Worm (Caenorhabditis elegans) whole organism, L3 larva: Measurements from ENCODE around the gene acbp-4.

Experiments used
- R02D3.7 ChIP-seq: fragments of 150-350 bp; optimal IDR thresholded peaks from 2 replicates; lab custom pipeline; 2014; ENCODE audit warnings: missing biosample characterization, missing genetic modification characterization
- ama-1 ChIP-seq: fragments of 150-350 bp; optimal IDR thresholded peaks from 2 replicates; lab custom pipeline; 2018
- ceh-16 ChIP-seq: sonication (generic microtip); optimal IDR thresholded peaks from 2 replicates; lab custom pipeline; 2017; ENCODE audit warnings: missing biosample characterization, missing genetic modification characterization
- ceh-82 ChIP-seq: fragments of 150-350 bp; optimal IDR thresholded peaks from 2 replicates; lab custom pipeline; 2014; ENCODE audit warnings: missing biosample characterization, missing genetic modification characterization
- daf-12 ChIP-seq: fragments of 150-350 bp; optimal IDR thresholded peaks from 2 replicates; lab custom pipeline; 2014; ENCODE audit warnings: missing biosample characterization, missing genetic modification reagents, missing genetic modification characterization
- egl-27 ChIP-seq: sonication (generic microtip); optimal IDR thresholded peaks from 4 replicates; lab custom pipeline; 2017; ENCODE audit warnings: missing biosample characterization, missing genetic modification reagents, missing genetic modification characterization
- egl-5 ChIP-seq: fragments of 150-350 bp; optimal IDR thresholded peaks from 2 replicates; lab custom pipeline; 2017; ENCODE audit warnings: missing biosample characterization, missing genetic modification reagents, missing genetic modification characterization, inconsistent platforms
- elt-2 ChIP-seq: sonication (generic microtip); optimal IDR thresholded peaks from 2 replicates; lab custom pipeline; 2016; ENCODE audit warnings: missing genetic modification reagents, mild to moderate bottlenecking, missing genetic modification characterization, missing compliant biosample characterization
- elt-3 ChIP-seq, 3 experiments: fragments of 150-350 bp in 1 of 3; sonication (generic microtip) in 2 of 3; optimal IDR thresholded peaks; 2 replicates in 2 of 3; 4 replicates in 1 of 3; lab custom pipeline; 2014 to 2017; ENCODE audit warnings: missing biosample characterization in 3 of 3, missing genetic modification characterization in 3 of 3
- eor-1 ChIP-seq, 2 experiments: fragments of 150-350 bp; optimal IDR thresholded peaks; 2 replicates each; lab custom pipeline; 2014 to 2018; ENCODE audit warnings: missing biosample characterization in 2 of 2, missing genetic modification characterization in 2 of 2
- fkh-10 ChIP-seq: sonication (generic microtip); optimal IDR thresholded peaks from 2 replicates; lab custom pipeline; 2017; ENCODE audit warnings: missing biosample characterization, missing genetic modification reagents, missing genetic modification characterization
- fkh-2 ChIP-seq: fragments of 150-350 bp; optimal IDR thresholded peaks from 2 replicates; lab custom pipeline; 2014; ENCODE audit warnings: missing biosample characterization, missing genetic modification reagents, missing genetic modification characterization
- hmg-11 ChIP-seq: sonication (generic microtip); optimal IDR thresholded peaks from 2 replicates; lab custom pipeline; 2016; ENCODE audit warnings: missing genetic modification characterization, missing compliant biosample characterization
- jun-1 ChIP-seq: fragments of 150-350 bp; optimal IDR thresholded peaks from 2 replicates; lab custom pipeline; 2014; ENCODE audit warnings: missing biosample characterization, missing genetic modification reagents, missing genetic modification characterization
- lin-39 ChIP-seq: fragments of 150-350 bp; optimal IDR thresholded peaks from 2 replicates; lab custom pipeline; 2018; ENCODE audit warnings: missing biosample characterization, missing genetic modification reagents, missing genetic modification characterization
- mdl-1 ChIP-seq: fragments of 150-350 bp; optimal IDR thresholded peaks from 2 replicates; lab custom pipeline; 2014; ENCODE audit warnings: missing biosample characterization, missing genetic modification characterization
- nhr-12 ChIP-seq: fragments of 150-350 bp; optimal IDR thresholded peaks from 2 replicates; lab custom pipeline; 2014; ENCODE audit warnings: missing biosample characterization, missing genetic modification characterization
- nhr-23 ChIP-seq: fragments of 150-350 bp; optimal IDR thresholded peaks from 2 replicates; lab custom pipeline; 2014; ENCODE audit warnings: missing biosample characterization, missing genetic modification reagents, missing genetic modification characterization
- nhr-25 ChIP-seq: sonication (generic microtip); optimal IDR thresholded peaks from 2 replicates; lab custom pipeline; 2017; ENCODE audit warnings: missing biosample characterization, missing genetic modification characterization
- nhr-28 ChIP-seq: fragments of 150-350 bp; optimal IDR thresholded peaks from 2 replicates; lab custom pipeline; 2014; ENCODE audit warnings: missing biosample characterization, missing genetic modification characterization
- nhr-43 ChIP-seq: sonication (generic microtip); optimal IDR thresholded peaks from 2 replicates; lab custom pipeline; 2016; ENCODE audit warnings: mild to moderate bottlenecking, missing genetic modification characterization, missing compliant biosample characterization; ENCODE audit not compliant: poor library complexity, severe bottlenecking
- nhr-67 ChIP-seq: fragments of 150-350 bp; optimal IDR thresholded peaks from 2 replicates; lab custom pipeline; 2014; ENCODE audit warnings: missing biosample characterization, missing genetic modification characterization
- nhr-76 ChIP-seq: fragments of 150-350 bp; sonication (generic microtip); optimal IDR thresholded peaks from 5 replicates; lab custom pipeline; 2014; ENCODE audit warnings: missing biosample characterization, missing genetic modification characterization
- nhr-77 ChIP-seq: fragments of 150-350 bp; optimal IDR thresholded peaks from 2 replicates; lab custom pipeline; 2014; ENCODE audit warnings: missing biosample characterization, missing genetic modification characterization
- pha-4 ChIP-seq: fragments of 150-350 bp; optimal IDR thresholded peaks from 2 replicates; lab custom pipeline; 2014; ENCODE audit warnings: missing biosample characterization, missing genetic modification reagents, missing genetic modification characterization
- pqm-1 ChIP-seq: fragments of 150-350 bp; optimal IDR thresholded peaks from 2 replicates; lab custom pipeline; 2017; ENCODE audit warnings: missing biosample characterization, missing genetic modification characterization, inconsistent platforms
- sea-2 ChIP-seq: fragments of 150-350 bp; sonication (generic microtip); optimal IDR thresholded peaks from 4 replicates; lab custom pipeline; 2014; ENCODE audit warnings: missing biosample characterization, missing genetic modification reagents, missing genetic modification characterization
- skn-1 ChIP-seq: fragments of 150-350 bp; optimal IDR thresholded peaks from 2 replicates; lab custom pipeline; 2014; ENCODE audit warnings: missing biosample characterization, missing genetic modification characterization
- snpc-4 ChIP-seq: fragments of 150-350 bp; optimal IDR thresholded peaks from 2 replicates; lab custom pipeline; 2014; ENCODE audit warnings: missing biosample characterization, missing genetic modification characterization
- tbx-2 ChIP-seq: sonication (generic microtip); optimal IDR thresholded peaks from 2 replicates; lab custom pipeline; 2016; ENCODE audit warnings: mild to moderate bottlenecking, missing genetic modification characterization, missing compliant biosample characterization
- unc-39 ChIP-seq: sonication (generic microtip); optimal IDR thresholded peaks from 4 replicates; lab custom pipeline; 2017; ENCODE audit warnings: missing biosample characterization, missing genetic modification characterization
- unc-62 ChIP-seq: fragments of 150-350 bp; sonication (generic microtip); optimal IDR thresholded peaks from 4 replicates; lab custom pipeline; 2014; ENCODE audit warnings: missing biosample characterization, missing genetic modification reagents, missing genetic modification characterization
- zag-1 ChIP-seq: fragments of 150-350 bp; optimal IDR thresholded peaks from 2 replicates; lab custom pipeline; 2014; ENCODE audit warnings: missing biosample characterization, missing genetic modification characterization
- ztf-11 ChIP-seq: fragments of 150-350 bp; optimal IDR thresholded peaks from 2 replicates; lab custom pipeline; 2014; ENCODE audit warnings: missing biosample characterization, missing genetic modification characterization
- ztf-4 ChIP-seq: fragments of 150-350 bp; optimal IDR thresholded peaks from 2 replicates; lab custom pipeline; 2014; ENCODE audit warnings: missing biosample characterization, missing genetic modification characterization

Gene acbp-4

ce11 chrIII:7317354-7317753, 8.4 kb upstream of the acbp-4 start:
- TF ChIP-seq ama-1 (no peak), pha-4 (tag; lab: Kevin White, UChicago) (peak; percentile 74), elt-2 (tag; lab: Kevin White, UChicago) (peak; percentile 32)
- TF ChIP-seq, all 47 proteins: peak for 2

ce11 chrIII:7314927-7315547, 6.1 kb upstream of the acbp-4 start, which contains the start of gene nspg-6:
Gene nspg-6 (minus strand): TSS chrIII:7314977.
- TF ChIP-seq snpc-4 (tag; lab: Kevin White, UChicago) (no peak), elt-2 (tag; lab: Kevin White, UChicago) (peak; percentile 81), pqm-1 (tag; lab: Kevin White, UChicago) (peak; percentile 48), nhr-23 (tag; lab: Kevin White, UChicago) (no peak), hmg-11 (tag; lab: Kevin White, UChicago) (no peak)

ce11 chrIII:7314473-7314872, 5.6 kb upstream of the acbp-4 start:
- TF ChIP-seq ama-1 (no peak), pqm-1 (tag; lab: Kevin White, UChicago) (no peak), mdl-1 (tag; lab: Kevin White, UChicago) (no peak), nhr-28 (tag; lab: Kevin White, UChicago) (no peak), elt-2 (tag; lab: Kevin White, UChicago) (no peak), nhr-76 (tag; lab: Kevin White, UChicago) (no peak), tbx-2 (tag; lab: Kevin White, UChicago) (no peak), zag-1 (no peak), daf-12 (tag; lab: Kevin White, UChicago) (no peak), jun-1 (tag; lab: Kevin White, UChicago) (no peak), unc-62 (GFP tag; lab: Kevin White, UChicago) (no peak), nhr-77 (tag; lab: Kevin White, UChicago) (no peak)

ce11 chrIII:7310662-7311340, 1.9 kb upstream of the acbp-4 start, which contains the start of the genes F56C9.6 and F56C9.3:
Gene F56C9.6 (minus strand): TSS chrIII:7310773.
Gene F56C9.3 (plus strand): TSS chrIII:7311290.
- TF ChIP-seq nhr-67 (tag; lab: Kevin White, UChicago) (no peak), fkh-10 (GFP tag; lab: Kevin White, UChicago) (no peak), ceh-16 (no peak), R02D3.7 (tag; lab: Kevin White, UChicago) (no peak), nhr-43 (tag; lab: Kevin White, UChicago) (no peak), nhr-28 (tag; lab: Kevin White, UChicago) (no peak), daf-12 (tag; lab: Kevin White, UChicago) (no peak), sea-2 (GFP tag; lab: Kevin White, UChicago) (no peak), nhr-25 (no peak), lin-39 (tag; lab: Kevin White, UChicago) (no peak), unc-39 (tag; lab: Kevin White, UChicago) (no peak)
- TF ChIP-seq, all 47 proteins: peak for 0

ce11 chrIII:7305649-7305977, 3.3 kb downstream of the acbp-4 start:
- TF ChIP-seq ceh-82 (no peak), elt-3 (tag; optimal IDR thresholded peaks at IDR 0.05; lab: Kevin White, UChicago) (peak in 1 of 3 experiments; percentile 13), nhr-23 (tag; lab: Kevin White, UChicago) (peak; percentile 33), nhr-25 (peak; percentile 30), skn-1 (tag; lab: Kevin White, UChicago) (no peak), nhr-43 (tag; lab: Kevin White, UChicago) (peak; percentile 43), ztf-11 (tag; lab: Kevin White, UChicago) (no peak), hmg-11 (tag; lab: Kevin White, UChicago) (no peak), egl-27 (tag; lab: Kevin White, UChicago) (no peak), daf-12 (tag; lab: Kevin White, UChicago) (no peak), fkh-2 (tag; lab: Kevin White, UChicago) (no peak), jun-1 (tag; lab: Kevin White, UChicago) (no peak), nhr-12 (tag; lab: Kevin White, UChicago) (no peak), unc-39 (tag; lab: Kevin White, UChicago) (no peak), nhr-77 (tag; lab: Kevin White, UChicago) (no peak), eor-1 (tag; optimal IDR thresholded peaks at IDR 0.05; lab: Kevin White, UChicago) (no peak), ztf-4 (tag; lab: Kevin White, UChicago) (no peak), pha-4 (tag; lab: Kevin White, UChicago) (no peak), egl-5 (tag; lab: Kevin White, UChicago) (no peak)
